Worm (Caenorhabditis elegans): ENCODE results near the gene gem-4.

DNA sequence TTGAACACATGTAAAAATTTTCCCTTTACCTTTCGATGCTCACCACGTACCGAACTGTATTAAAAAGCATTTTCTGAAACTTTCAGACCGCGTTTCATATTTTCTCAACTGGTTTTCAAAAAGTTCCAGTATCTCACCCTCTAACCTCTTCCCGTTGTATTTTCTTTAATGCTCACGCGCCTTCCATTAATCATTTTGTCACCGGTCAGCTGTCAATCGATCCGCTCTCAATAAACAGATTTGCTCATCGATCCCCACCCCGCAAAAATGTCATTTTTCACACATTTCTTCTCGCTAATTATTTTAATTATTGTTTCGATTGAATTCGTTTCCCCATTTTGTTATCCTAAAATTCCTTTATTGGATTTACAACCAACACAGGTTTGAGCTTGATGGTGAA lies 33.6 kb downstream of the gem-4 start, which contains the start of gene lpr-2:
- TF ChIP-seq zag-1 (tag; optimal IDR thresholded peaks at IDR 0.05), result no peak
- no peak for TF ChIP-seq lin-13 (GFP tag; optimal IDR thresholded peaks at IDR 0.05)
- no peak for TF ChIP-seq unc-30 (tag; optimal IDR thresholded peaks at IDR 0.05)
- TF ChIP-seq mab-9 (GFP tag; IDR thresholded peaks at IDR 0.05), result no peak
- TF ChIP-seq elt-2 (tag; optimal IDR thresholded peaks at IDR 0.05), result no peak
- peak; percentile 47 for TF ChIP-seq rnt-1 (tag; optimal IDR thresholded peaks at IDR 0.05)
- no peak for TF ChIP-seq fos-1 (tag; optimal IDR thresholded peaks at IDR 0.05)
- TF ChIP-seq fkh-10 (GFP tag; optimal IDR thresholded peaks at IDR 0.05), result no peak
- no peak for TF ChIP-seq C34B4.2 (tag; optimal IDR thresholded peaks at IDR 0.05)

Measured in whole organism, L1 larva.